Fruit fly (Drosophila melanogaster): ENCODE results near the gene Tao.

DNA sequence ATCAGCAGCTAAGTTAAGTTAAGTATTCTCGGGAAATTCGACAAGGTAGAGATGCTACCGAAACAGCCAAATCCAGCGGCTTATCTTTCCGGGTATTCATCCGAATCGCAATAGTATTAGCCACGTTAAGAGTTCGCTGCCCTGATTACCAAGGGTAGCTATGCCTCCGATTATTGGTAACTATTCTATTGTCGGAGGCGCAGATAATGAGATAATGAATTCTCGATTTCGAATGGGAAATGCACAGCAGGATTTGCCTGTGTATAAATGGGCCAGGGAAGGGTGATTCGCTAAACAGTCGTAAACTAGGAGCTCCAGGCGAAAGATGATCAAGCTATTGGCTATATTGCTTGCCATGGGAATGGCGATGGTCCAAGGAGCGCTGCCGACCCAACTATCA is 3.7 kb upstream of the Tao start, which contains the start of gene CG14204:
- TF ChIP-seq CG3032 (tag; optimal IDR thresholded peaks at IDR 0.05) (no peak), OdsH (GFP tag; optimal IDR thresholded peaks at IDR 0.05) (no peak)
